Worm (Caenorhabditis elegans) whole organism, L2 larva: Measurements from ENCODE around the gene cnk-1.

ENCODE experiments used
- C34F6.9 ChIP-seq: fragments of 150-350 bp; optimal IDR thresholded peaks from 2 replicates; lab custom pipeline; 2014; ENCODE audit warnings: missing biosample characterization, missing genetic modification characterization
- F13H6.1 ChIP-seq: sonication (generic microtip); optimal IDR thresholded peaks from 2 replicates; lab custom pipeline; 2016; ENCODE audit warnings: missing genetic modification characterization, missing compliant biosample characterization
- R02D3.7 ChIP-seq: fragments of 150-350 bp; optimal IDR thresholded peaks from 2 replicates; lab custom pipeline; 2014; ENCODE audit warnings: missing biosample characterization, missing genetic modification characterization
- Y55F3AM.14 ChIP-seq: fragments of 200-800 bp; sonication (Bioruptor generic); optimal IDR thresholded peaks from 2 replicates; lab custom pipeline; 2018; ENCODE audit warnings: mild to moderate bottlenecking, missing genetic modification characterization, missing compliant biosample characterization
- alr-1 ChIP-seq: fragments of 150-350 bp; optimal IDR thresholded peaks from 2 replicates; lab custom pipeline; 2014; ENCODE audit warnings: missing biosample characterization, missing genetic modification characterization
- ceh-16 ChIP-seq: fragments of 150-350 bp; optimal IDR thresholded peaks from 2 replicates; lab custom pipeline; 2014; ENCODE audit warnings: missing biosample characterization, missing genetic modification characterization
- crh-2 ChIP-seq: sonication (generic microtip); optimal IDR thresholded peaks from 2 replicates; lab custom pipeline; 2017; ENCODE audit warnings: missing biosample characterization, missing genetic modification characterization
- elt-1 ChIP-seq: fragments of 150-350 bp; optimal IDR thresholded peaks from 2 replicates; lab custom pipeline; 2014; ENCODE audit warnings: missing biosample characterization, missing genetic modification characterization
- fos-1 ChIP-seq: fragments of 150-350 bp; optimal IDR thresholded peaks from 2 replicates; lab custom pipeline; 2014; ENCODE audit warnings: missing biosample characterization, missing genetic modification characterization
- gmeb-1 ChIP-seq: fragments of 150-350 bp; optimal IDR thresholded peaks from 2 replicates; lab custom pipeline; 2014; ENCODE audit warnings: missing biosample characterization, missing genetic modification characterization
- lin-11 ChIP-seq: fragments of 150-350 bp; sonication (generic microtip); optimal IDR thresholded peaks from 2 replicates; lab custom pipeline; 2014; ENCODE audit warnings: missing biosample characterization, missing genetic modification characterization, inconsistent platforms, mixed read lengths
- lin-13 ChIP-seq: fragments of 150-350 bp; optimal IDR thresholded peaks from 2 replicates; lab custom pipeline; 2014; ENCODE audit warnings: missing biosample characterization, missing genetic modification reagents, missing genetic modification characterization
- lin-39 ChIP-seq: fragments of 150-350 bp; optimal IDR thresholded peaks from 2 replicates; lab custom pipeline; 2014; ENCODE audit warnings: missing biosample characterization, missing genetic modification reagents, missing genetic modification characterization
- lsy-2 ChIP-seq, 2 experiments: fragments of 150-350 bp in 1 of 2; sonication (generic microtip) in 1 of 2; optimal IDR thresholded peaks; 2 replicates each; lab custom pipeline; 2014 to 2017; ENCODE audit warnings: missing biosample characterization in 2 of 2, missing genetic modification characterization in 2 of 2
- mab-5 ChIP-seq: fragments of 150-350 bp; optimal IDR thresholded peaks from 2 replicates; lab custom pipeline; 2014; ENCODE audit warnings: missing biosample characterization, missing genetic modification characterization
- mbf-1 ChIP-seq: sonication (generic microtip); optimal IDR thresholded peaks from 2 replicates; lab custom pipeline; 2017; ENCODE audit warnings: missing biosample characterization, missing genetic modification characterization
- mdl-1 ChIP-seq, 2 experiments: fragments of 150-350 bp in 1 of 2; sonication (generic microtip) in 1 of 2; optimal IDR thresholded peaks; 2 replicates each; lab custom pipeline; 2017; ENCODE audit warnings: missing biosample characterization in 2 of 2, missing genetic modification characterization in 2 of 2
- nhr-11 ChIP-seq: fragments of 150-350 bp; optimal IDR thresholded peaks from 2 replicates; lab custom pipeline; 2014; ENCODE audit warnings: missing biosample characterization, missing genetic modification characterization
- nhr-129 ChIP-seq: fragments of 150-350 bp; optimal IDR thresholded peaks from 2 replicates; lab custom pipeline; 2014; ENCODE audit warnings: missing biosample characterization, missing genetic modification characterization
- nhr-21 ChIP-seq: fragments of 150-350 bp; optimal IDR thresholded peaks from 2 replicates; lab custom pipeline; 2014; ENCODE audit warnings: missing biosample characterization, missing genetic modification characterization
- nhr-23 ChIP-seq: fragments of 150-350 bp; optimal IDR thresholded peaks from 2 replicates; lab custom pipeline; 2014; ENCODE audit warnings: missing biosample characterization, missing genetic modification reagents, missing genetic modification characterization
- nhr-6 ChIP-seq: fragments of 150-350 bp; optimal IDR thresholded peaks from 2 replicates; lab custom pipeline; 2014; ENCODE audit warnings: missing biosample characterization, missing genetic modification characterization
- sem-4 ChIP-seq: fragments of 150-350 bp; optimal IDR thresholded peaks from 2 replicates; lab custom pipeline; 2014; ENCODE audit warnings: missing biosample characterization, missing genetic modification reagents, missing genetic modification characterization
- skn-1 ChIP-seq: sonication (generic microtip); optimal IDR thresholded peaks from 2 replicates; lab custom pipeline; 2017; ENCODE audit warnings: missing biosample characterization, missing genetic modification characterization
- sma-9 ChIP-seq, 2 experiments: fragments of 150-350 bp in 1 of 2; sonication (generic microtip) in 1 of 2; optimal IDR thresholded peaks; 2 replicates each; lab custom pipeline; 2014 to 2016; ENCODE audit warnings: missing genetic modification characterization in 2 of 2, mild to moderate bottlenecking in 1 of 2, missing biosample characterization in 1 of 2, missing compliant biosample characterization in 1 of 2, missing genetic modification reagents in 1 of 2, moderate library complexity in 1 of 2
- snpc-4 ChIP-seq: fragments of 150-350 bp; optimal IDR thresholded peaks from 2 replicates; lab custom pipeline; 2014; ENCODE audit warnings: missing biosample characterization, missing genetic modification characterization
- unc-55 ChIP-seq: fragments of 150-350 bp; sonication (generic microtip); optimal IDR thresholded peaks from 3 replicates; lab custom pipeline; 2014; ENCODE audit warnings: missing biosample characterization, missing genetic modification reagents, missing genetic modification characterization
- zag-1 ChIP-seq: fragments of 150-350 bp; optimal IDR thresholded peaks from 2 replicates; lab custom pipeline; 2014; ENCODE audit warnings: missing biosample characterization, missing genetic modification characterization
- ztf-1 ChIP-seq: fragments of 200-800 bp; sonication (Bioruptor generic); conservative IDR thresholded peaks from 2 replicates; pipeline ENCODE4 v1.3.6; 2022; ENCODE audit warnings: missing genetic modification characterization, missing compliant biosample characterization

cnk-1 gene

DNA sequence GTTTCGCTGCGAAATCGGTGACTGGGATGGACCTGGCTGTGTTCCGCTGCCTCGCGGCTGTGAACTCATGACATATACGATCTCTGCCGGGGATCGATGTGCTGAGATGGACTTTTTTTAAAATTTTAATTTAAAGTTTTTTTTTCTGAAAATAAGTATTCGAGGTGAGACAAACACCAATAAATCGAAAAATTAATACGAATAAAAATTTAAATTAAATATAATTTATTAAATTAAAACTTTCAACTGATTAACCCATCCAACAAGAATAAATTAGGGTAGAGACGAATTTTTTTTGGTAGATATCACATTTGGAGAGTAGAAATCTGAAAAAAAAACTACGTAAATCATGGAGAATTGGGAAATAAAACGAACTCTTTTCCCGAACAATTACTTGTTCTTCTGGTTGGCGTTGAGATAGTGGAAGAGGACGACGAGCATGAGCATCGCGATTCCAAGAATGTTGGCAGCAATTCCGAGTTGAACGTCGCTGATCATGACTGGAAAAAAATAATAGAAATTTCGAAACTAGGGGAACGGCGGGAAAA lies 47.1 kb downstream of the cnk-1 start, which contains the start of the genes unc-50 and ostf-4:
TSS of gene unc-50 (minus strand) at position 101 of the 548 bp plus-strand sequence.
TSS of gene ostf-4 (minus strand) at position 498 of the 548 bp plus-strand sequence.
- TF ChIP-seq nhr-23 (tag; lab: Kevin White, UChicago) (no peak), nhr-6 (tag; lab: Kevin White, UChicago) (no peak), R02D3.7 (tag; lab: Kevin White, UChicago) (no peak), snpc-4 (tag; lab: Kevin White, UChicago) (no peak), nhr-21 (tag; lab: Kevin White, UChicago) (no peak), sma-9 (GFP tag; optimal IDR thresholded peaks at IDR 0.05; lab: Kevin White, UChicago) (no peak), sma-9 (tag; optimal IDR thresholded peaks at IDR 0.05; lab: Kevin White, UChicago) (no peak), skn-1 (no peak)

- TF ChIP-seq C34F6.9 (peak; percentile 86), sem-4 (tag; lab: Kevin White, UChicago) (peak; percentile 19), lsy-2 (tag; optimal IDR thresholded peaks at IDR 0.05; lab: Kevin White, UChicago) (peak in 1 of 2 experiments; percentile 84), gmeb-1 (tag; lab: Kevin White, UChicago) (peak; percentile 16), F13H6.1 (tag; lab: Kevin White, UChicago) (peak; percentile 35), nhr-129 (tag; lab: Kevin White, UChicago) (peak; percentile 65), crh-2 (peak; percentile 96), elt-1 (tag; lab: Kevin White, UChicago) (no peak), nhr-6 (tag; lab: Kevin White, UChicago) (no peak), lin-39 (tag; lab: Kevin White, UChicago) (no peak), fos-1 (tag; lab: Kevin White, UChicago) (peak; percentile 35), ztf-1 (no peak), lin-11 (tag; lab: Kevin White, UChicago) (peak; percentile 17), lin-13 (GFP tag; lab: Kevin White, UChicago) (peak; percentile 60), mdl-1 (tag; optimal IDR thresholded peaks at IDR 0.05; lab: Kevin White, UChicago) (no peak), mab-5 (tag; lab: Kevin White, UChicago) (peak; percentile 50), nhr-21 (tag; lab: Kevin White, UChicago) (peak; percentile 4), unc-55 (GFP tag; lab: Kevin White, UChicago) (peak; percentile 88), nhr-11 (tag; lab: Kevin White, UChicago) (no peak), zag-1 (tag; lab: Kevin White, UChicago) (peak; percentile 66)
Observed at ce11 chrIII:10318755-10319154, 47.7 kb downstream of the cnk-1 start, which contains the start of gene unc-69. Gene unc-69 (plus strand): TSS chrIII:10318939.

DNA sequence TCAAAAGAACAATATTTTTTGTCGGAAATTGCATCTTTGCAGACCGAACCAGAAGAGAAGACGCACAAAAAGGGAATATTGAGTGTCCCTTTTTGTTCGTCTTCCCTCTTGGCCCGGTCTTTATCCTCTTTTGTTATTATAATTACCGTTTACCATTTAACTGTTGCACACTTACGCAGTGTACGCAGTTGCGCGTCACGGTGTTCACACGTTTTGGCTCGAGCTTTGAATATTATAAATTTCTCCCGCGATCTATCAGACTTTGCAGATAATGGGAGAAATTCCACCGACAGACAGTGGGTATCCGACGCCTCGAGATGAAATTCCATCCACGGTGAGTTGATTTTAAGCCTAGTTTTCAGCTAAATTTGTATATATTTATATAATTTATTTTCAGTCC lies 49.7 kb downstream of the cnk-1 start, which contains the start of gene sas-7:
TSS of gene sas-7 (plus strand) at position 232 of the 400 bp plus-strand sequence.
- TF ChIP-seq R02D3.7 (tag; lab: Kevin White, UChicago) (no peak), unc-55 (GFP tag; lab: Kevin White, UChicago) (peak; percentile 5), lin-13 (GFP tag; lab: Kevin White, UChicago) (no peak), ceh-16 (tag; lab: Kevin White, UChicago) (no peak)

DNA sequence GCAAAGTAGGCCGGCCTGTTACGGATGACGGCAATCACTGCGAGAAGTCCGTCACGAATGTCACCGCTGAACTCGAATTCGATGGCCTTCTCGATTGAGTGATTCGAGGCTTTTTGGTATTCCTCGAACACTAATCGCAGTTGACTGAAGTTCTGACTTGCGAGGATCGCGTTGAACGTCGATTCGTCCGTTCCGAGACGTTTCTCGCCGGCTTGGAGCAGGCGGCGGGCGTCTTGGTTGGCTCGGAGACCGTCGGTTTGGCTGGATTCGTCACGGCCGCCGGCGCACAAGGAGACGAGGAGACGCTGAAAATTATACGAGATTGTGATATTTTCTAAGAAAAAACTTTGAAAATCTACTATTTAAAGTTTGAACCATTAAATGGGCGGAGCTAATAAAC lies 55.3 kb downstream of the cnk-1 start:
- TF ChIP-seq Y55F3AM.14 (no peak), ceh-16 (tag; lab: Kevin White, UChicago) (no peak), alr-1 (tag; lab: Kevin White, UChicago) (no peak), mbf-1 (tag; lab: Kevin White, UChicago) (no peak)
